Worm (Caenorhabditis elegans) whole organism, young adult: Measurements from ENCODE around the gene tut-1.

Experiments used
- F39B2.1 ChIP-seq: fragments of 200-800 bp; sonication (Bioruptor generic); IDR thresholded peaks from 2 replicates; pipeline ENCODE4 v1.3.6; 2022; ENCODE audit warnings: missing genetic modification reagents, missing genetic modification characterization, missing compliant biosample characterization
- Y56A3A.18 ChIP-seq: fragments of 200-800 bp; sonication (Bioruptor generic); IDR thresholded peaks from 2 replicates; pipeline ENCODE4 v1.3.6; 2022; ENCODE audit warnings: missing genetic modification reagents, missing genetic modification characterization, missing compliant biosample characterization
- atf-7 ChIP-seq: sonication (generic microtip); optimal IDR thresholded peaks from 2 replicates; lab custom pipeline; 2017; ENCODE audit warnings: mild to moderate bottlenecking, missing genetic modification characterization, missing compliant biosample characterization
- bed-1 ChIP-seq: fragments of 200-800 bp; sonication (Bioruptor generic); IDR thresholded peaks from 2 replicates; pipeline ENCODE4 v1.3.6; 2022; ENCODE audit warnings: missing genetic modification reagents, missing genetic modification characterization, missing compliant biosample characterization
- cebp-2 ChIP-seq: fragments of 200-800 bp; sonication (Bioruptor generic); IDR thresholded peaks from 2 replicates; pipeline ENCODE4 v1.3.6; 2022; ENCODE audit warnings: missing genetic modification characterization, missing compliant biosample characterization
- ceh-58 ChIP-seq: fragments of 200-800 bp; sonication (Bioruptor generic); IDR thresholded peaks from 2 replicates; pipeline ENCODE4 v1.3.6; 2022; ENCODE audit warnings: missing genetic modification characterization, missing compliant biosample characterization
- efl-1 ChIP-seq: fragments of 150-350 bp; optimal IDR thresholded peaks from 2 replicates; lab custom pipeline; 2014; ENCODE audit warnings: missing biosample characterization, missing genetic modification reagents, missing genetic modification characterization
- ekl-4 ChIP-seq: fragments of 200-800 bp; sonication (Bioruptor generic); IDR thresholded peaks from 2 replicates; pipeline ENCODE4 v1.3.6; 2022; ENCODE audit warnings: missing genetic modification reagents, missing genetic modification characterization, missing compliant biosample characterization
- lir-1 ChIP-seq: fragments of 200-800 bp; sonication (Bioruptor generic); conservative IDR thresholded peaks from 2 replicates; pipeline ENCODE4 v1.3.6; 2022; ENCODE audit warnings: missing genetic modification reagents, missing genetic modification characterization, missing compliant biosample characterization
- nfyb-1 ChIP-seq: fragments of 200-800 bp; sonication (Bioruptor generic); IDR thresholded peaks from 2 replicates; pipeline ENCODE4 v1.3.6; 2022; ENCODE audit warnings: missing genetic modification reagents, missing genetic modification characterization, missing compliant biosample characterization
- nhr-120 ChIP-seq: fragments of 200-800 bp; sonication (Bioruptor generic); IDR thresholded peaks from 2 replicates; pipeline ENCODE4 v1.3.6; 2022; ENCODE audit warnings: missing genetic modification characterization, missing compliant biosample characterization
- nhr-179 ChIP-seq: sonication (generic microtip); optimal IDR thresholded peaks from 2 replicates; lab custom pipeline; 2016; ENCODE audit warnings: mild to moderate bottlenecking, missing genetic modification characterization, missing compliant biosample characterization
- nhr-27 ChIP-seq: fragments of 200-800 bp; sonication (Bioruptor generic); optimal IDR thresholded peaks from 2 replicates; lab custom pipeline; 2018; ENCODE audit warnings: mild to moderate bottlenecking, missing genetic modification characterization, moderate library complexity, missing compliant biosample characterization
- unc-62 ChIP-seq: fragments of 150-350 bp; optimal IDR thresholded peaks from 2 replicates; lab custom pipeline; 2014; ENCODE audit warnings: missing biosample characterization, missing genetic modification reagents, missing genetic modification characterization

DNA sequence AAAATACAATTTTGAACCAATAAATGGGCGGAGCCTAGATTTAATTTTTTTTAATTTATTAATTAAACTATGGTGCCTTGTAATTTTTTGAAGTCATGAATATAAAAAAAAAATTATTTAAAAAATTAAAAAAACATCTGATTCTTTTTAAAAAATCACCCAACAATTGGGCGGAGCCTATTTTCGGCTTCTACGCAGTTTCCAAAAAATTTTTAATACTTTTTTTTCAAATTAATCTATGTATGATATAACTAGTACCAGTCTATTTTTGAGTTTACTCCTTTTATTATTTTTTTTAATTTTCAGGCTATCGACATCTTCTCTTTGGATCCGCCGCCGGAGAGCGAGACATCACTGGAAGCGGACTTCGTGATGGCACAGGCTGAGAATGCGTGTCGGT lies 29.8 kb downstream of the tut-1 start, which contains the start of gene tpa-1:
- TF ChIP-seq Y56A3A.18 (GFP tag; lab: Robert Waterston, UW) (no peak), lir-1 (GFP tag; lab: Robert Waterston, UW) (no peak), nhr-27 (no peak), ekl-4 (no peak), bed-1 (GFP tag; lab: Robert Waterston, UW) (no peak), unc-62 (no peak), nfyb-1 (GFP tag; lab: Robert Waterston, UW) (no peak), nhr-120 (GFP tag; lab: Robert Waterston, UW) (no peak), atf-7 (tag; lab: Kevin White, UChicago) (no peak), cebp-2 (GFP tag; lab: Robert Waterston, UW) (no peak), F39B2.1 (GFP tag; lab: Robert Waterston, UW) (no peak), efl-1 (GFP tag; lab: Kevin White, UChicago) (no peak), nhr-179 (tag; lab: Kevin White, UChicago) (no peak), ceh-58 (GFP tag; lab: Robert Waterston, UW) (no peak)
